Worm (Caenorhabditis elegans) whole organism, young adult: Measurements from ENCODE around the gene rskd-1.

Experiments
- B0261.1 ChIP-seq: sonication (generic microtip); optimal IDR thresholded peaks from 2 replicates; lab custom pipeline; 2016; ENCODE audit warnings: mild to moderate bottlenecking, missing genetic modification characterization, moderate library complexity, missing compliant biosample characterization
- C17E4.6 ChIP-seq: fragments of 200-800 bp; sonication (Bioruptor generic); IDR thresholded peaks from 2 replicates; pipeline ENCODE4 v1.3.6; 2022; ENCODE audit warnings: missing genetic modification reagents, missing genetic modification characterization, missing compliant biosample characterization
- F10E7.11 ChIP-seq: sonication (generic microtip); optimal IDR thresholded peaks from 2 replicates; lab custom pipeline; 2017; ENCODE audit warnings: mild to moderate bottlenecking, missing genetic modification characterization, moderate library complexity, missing compliant biosample characterization
- Y79H2A.3 ChIP-seq: fragments of 200-800 bp; sonication (Bioruptor generic); conservative IDR thresholded peaks from 2 replicates; pipeline ENCODE4 v1.3.6; 2022; ENCODE audit warnings: missing genetic modification reagents, missing genetic modification characterization, missing compliant biosample characterization
- ama-1 ChIP-seq, 3 experiments: fragments of 150-350 bp in 1 of 3; sonication (generic microtip) in 2 of 3; optimal IDR thresholded peaks; 2 replicates each; lab custom pipeline; 2014 to 2018; ENCODE audit warnings: missing biosample characterization in 2 of 3, missing genetic modification characterization in 2 of 3, missing genetic modification reagents in 2 of 3
- aptf-3 ChIP-seq: fragments of 200-800 bp; sonication (Bioruptor generic); IDR thresholded peaks from 2 replicates; pipeline ENCODE4 v1.3.6; 2022; ENCODE audit warnings: missing genetic modification characterization, missing compliant biosample characterization
- attf-3 ChIP-seq: fragments of 200-800 bp; sonication (Bioruptor generic); conservative IDR thresholded peaks from 2 replicates; pipeline ENCODE4 v1.3.6; 2022; ENCODE audit warnings: missing genetic modification reagents, missing genetic modification characterization, missing compliant biosample characterization
- bed-1 ChIP-seq: fragments of 200-800 bp; sonication (Bioruptor generic); IDR thresholded peaks from 2 replicates; pipeline ENCODE4 v1.3.6; 2022; ENCODE audit warnings: missing genetic modification reagents, missing genetic modification characterization, missing compliant biosample characterization
- cebp-1 ChIP-seq, 2 experiments: fragments of 200-800 bp in 1 of 2; sonication (Bioruptor generic) in 1 of 2; sonication (generic microtip) in 1 of 2; IDR thresholded peaks in 1 of 2; optimal IDR thresholded peaks in 1 of 2; 2 replicates each; pipeline versions ENCODE4 v1.3.6 to Lab custom; 2017 to 2022; ENCODE audit warnings: missing compliant biosample characterization in 2 of 2, missing genetic modification characterization in 2 of 2, mild to moderate bottlenecking in 1 of 2, missing genetic modification reagents in 1 of 2, moderate library complexity in 1 of 2
- ceh-58 ChIP-seq: fragments of 200-800 bp; sonication (Bioruptor generic); IDR thresholded peaks from 2 replicates; pipeline ENCODE4 v1.3.6; 2022; ENCODE audit warnings: missing genetic modification characterization, missing compliant biosample characterization
- chd-7 ChIP-seq: sonication (generic microtip); optimal IDR thresholded peaks from 2 replicates; lab custom pipeline; 2016; ENCODE audit warnings: mild to moderate bottlenecking, missing genetic modification characterization, moderate library complexity, missing compliant biosample characterization
- egl-18 ChIP-seq: fragments of 200-800 bp; sonication (Bioruptor generic); IDR thresholded peaks from 2 replicates; pipeline ENCODE4 v1.3.6; 2022; ENCODE audit warnings: missing genetic modification reagents, missing genetic modification characterization, missing compliant biosample characterization
- egl-44 ChIP-seq: fragments of 200-800 bp; sonication (Bioruptor generic); IDR thresholded peaks from 2 replicates; pipeline ENCODE4 v1.3.6; 2022; ENCODE audit warnings: missing genetic modification reagents, missing genetic modification characterization, missing compliant biosample characterization
- hrde-1 ChIP-seq: sonication (generic microtip); optimal IDR thresholded peaks from 2 replicates; lab custom pipeline; 2016; ENCODE audit warnings: missing genetic modification characterization, mild to moderate bottlenecking, missing compliant biosample characterization, moderate library complexity, missing genotype, missing genetic modification reagents, borderline replicate concordance
- lag-1 ChIP-seq: fragments of 200-800 bp; sonication (Bioruptor generic); IDR thresholded peaks from 2 replicates; pipeline ENCODE4 v1.3.6; 2022; ENCODE audit warnings: missing genetic modification reagents, missing genetic modification characterization, missing compliant biosample characterization
- let-526 ChIP-seq: fragments of 200-800 bp; sonication (Bioruptor generic); IDR thresholded peaks from 2 replicates; pipeline ENCODE4 v1.3.6; 2022; ENCODE audit warnings: missing genetic modification reagents, missing genetic modification characterization, missing compliant biosample characterization
- lin-35 ChIP-seq, 3 experiments: fragments of 150-350 bp in 2 of 3; sonication (generic microtip) in 1 of 3; optimal IDR thresholded peaks; 2 replicates each; lab custom pipeline; 2014 to 2018; ENCODE audit warnings: missing biosample characterization in 3 of 3, missing genetic modification characterization in 3 of 3, missing genetic modification reagents in 3 of 3
- lir-1 ChIP-seq: fragments of 200-800 bp; sonication (Bioruptor generic); conservative IDR thresholded peaks from 2 replicates; pipeline ENCODE4 v1.3.6; 2022; ENCODE audit warnings: missing genetic modification reagents, missing genetic modification characterization, missing compliant biosample characterization
- madf-3 ChIP-seq: fragments of 200-800 bp; sonication (Bioruptor generic); IDR thresholded peaks from 2 replicates; pipeline ENCODE4 v1.3.6; 2022; ENCODE audit warnings: missing genetic modification reagents, missing genetic modification characterization, missing compliant biosample characterization
- mxl-1 ChIP-seq: sonication (generic microtip); optimal IDR thresholded peaks from 2 replicates; lab custom pipeline; 2016; ENCODE audit warnings: missing genetic modification characterization, missing compliant biosample characterization
- nfya-2 ChIP-seq: fragments of 200-800 bp; sonication (Bioruptor generic); IDR thresholded peaks from 2 replicates; pipeline ENCODE4 v1.3.6; 2022; ENCODE audit warnings: missing genetic modification reagents, missing genetic modification characterization, missing compliant biosample characterization
- pha-4 ChIP-seq: fragments of 150-350 bp; sonication (generic microtip); optimal IDR thresholded peaks from 2 replicates; lab custom pipeline; 2014; ENCODE audit warnings: missing biosample characterization, missing genetic modification reagents, missing genetic modification characterization
- rec-8 ChIP-seq, 2 experiments: sonication (generic microtip); optimal IDR thresholded peaks; 2 replicates each; lab custom pipeline; 2016; ENCODE audit warnings: mild to moderate bottlenecking in 2 of 2, missing genetic modification characterization in 2 of 2, missing genetic modification reagents in 2 of 2, missing genotype in 2 of 2, missing biosample characterization in 1 of 2, missing compliant biosample characterization in 1 of 2, moderate library complexity in 1 of 2
- repo-1 ChIP-seq: sonication (generic microtip); optimal IDR thresholded peaks from 2 replicates; lab custom pipeline; 2017; ENCODE audit warnings: mild to moderate bottlenecking, missing genetic modification characterization, missing compliant biosample characterization
- rpc-1 ChIP-seq, 2 experiments: fragments of 150-350 bp in 1 of 2; sonication (generic microtip) in 1 of 2; optimal IDR thresholded peaks; 2 replicates each; lab custom pipeline; 2014 to 2018; ENCODE audit warnings: missing biosample characterization in 1 of 2, missing genetic modification characterization in 1 of 2, missing genetic modification reagents in 1 of 2, missing genotype in 1 of 2
- snpc-3.4 ChIP-seq: sonication (generic microtip); optimal IDR thresholded peaks from 2 replicates; lab custom pipeline; 2017; ENCODE audit warnings: missing genetic modification characterization, mild to moderate bottlenecking, missing compliant biosample characterization, antibody characterized with exemption, moderate library complexity, missing genotype, missing genetic modification reagents
- snpc-4 ChIP-seq, 5 experiments: fragments of 150-350 bp in 1 of 5; sonication (generic microtip) in 4 of 5; optimal IDR thresholded peaks; 2 replicates each; lab custom pipeline; 2014 to 2018; ENCODE audit warnings: missing genetic modification characterization in 5 of 5, missing biosample characterization in 3 of 5, antibody characterized with exemption in 2 of 5, mild to moderate bottlenecking in 2 of 5, missing compliant biosample characterization in 2 of 5, missing genotype in 2 of 5, moderate library complexity in 2 of 5, missing genetic modification reagents in 1 of 5
- somi-1 ChIP-seq: fragments of 200-800 bp; sonication (Bioruptor generic); optimal IDR thresholded peaks from 2 replicates; lab custom pipeline; 2018; ENCODE audit warnings: mild to moderate bottlenecking, missing genetic modification characterization, missing compliant biosample characterization
- sptf-2 ChIP-seq: fragments of 200-800 bp; sonication (Bioruptor generic); optimal IDR thresholded peaks from 2 replicates; lab custom pipeline; 2018; ENCODE audit warnings: mild to moderate bottlenecking, missing genetic modification characterization, missing compliant biosample characterization
- unc-130 ChIP-seq: sonication (generic microtip); optimal IDR thresholded peaks from 2 replicates; lab custom pipeline; 2016; ENCODE audit warnings: missing genetic modification reagents, missing genetic modification characterization, missing compliant biosample characterization
- ztf-18 ChIP-seq: sonication (generic microtip); optimal IDR thresholded peaks from 2 replicates; lab custom pipeline; 2016; ENCODE audit warnings: missing genotype, mild to moderate bottlenecking, missing genetic modification characterization, missing compliant biosample characterization
- ztf-25 ChIP-seq: fragments of 200-800 bp; sonication (Bioruptor generic); IDR thresholded peaks from 2 replicates; pipeline ENCODE4 v1.3.6; 2022; ENCODE audit warnings: missing genetic modification reagents, missing genetic modification characterization, missing compliant biosample characterization
- ztf-28 ChIP-seq: fragments of 200-800 bp; sonication (Bioruptor generic); IDR thresholded peaks from 2 replicates; pipeline ENCODE4 v1.3.6; 2022; ENCODE audit warnings: missing genetic modification reagents, missing genetic modification characterization, missing compliant biosample characterization
- ztf-6 ChIP-seq: fragments of 200-800 bp; sonication (Bioruptor generic); IDR thresholded peaks from 2 replicates; pipeline ENCODE4 v1.3.6; 2022; ENCODE audit warnings: missing genetic modification reagents, missing genetic modification characterization, missing compliant biosample characterization

rskd-1 gene

ce11 chrV:12281508-12281907 is 6.9 kb downstream of the rskd-1 start:
- no peak for TF ChIP-seq lir-1 (GFP tag; lab: Robert Waterston, UW)
- no peak for TF ChIP-seq B0261.1 (tag; lab: Kevin White, UChicago)
- TF ChIP-seq rec-8 (tag; optimal IDR thresholded peaks at IDR 0.05; lab: Kevin White, UChicago), result no peak
- no peak for TF ChIP-seq chd-7 (tag; lab: Kevin White, UChicago)
- TF ChIP-seq pha-4 (tag; lab: Kevin White, UChicago), result no peak
- TF ChIP-seq ztf-28, result no peak
- no peak for TF ChIP-seq cebp-1 (GFP tag; IDR thresholded peaks at IDR 0.05; lab: Robert Waterston, UW)
- TF ChIP-seq cebp-1 (tag; optimal IDR thresholded peaks at IDR 0.05; lab: Kevin White, UChicago), result no peak
- no peak for TF ChIP-seq snpc-4 (GFP tag; optimal IDR thresholded peaks at IDR 0.05; lab: Kevin White, UChicago)
- no peak for TF ChIP-seq snpc-4 (tag; optimal IDR thresholded peaks at IDR 0.05; lab: Kevin White, UChicago)
- no peak for TF ChIP-seq lag-1 (GFP tag; lab: Robert Waterston, UW)
- no peak for TF ChIP-seq C17E4.6 (GFP tag; lab: Robert Waterston, UW)
- TF ChIP-seq ztf-25, result no peak
- TF ChIP-seq repo-1 (tag; lab: Kevin White, UChicago), result no peak

DNA sequence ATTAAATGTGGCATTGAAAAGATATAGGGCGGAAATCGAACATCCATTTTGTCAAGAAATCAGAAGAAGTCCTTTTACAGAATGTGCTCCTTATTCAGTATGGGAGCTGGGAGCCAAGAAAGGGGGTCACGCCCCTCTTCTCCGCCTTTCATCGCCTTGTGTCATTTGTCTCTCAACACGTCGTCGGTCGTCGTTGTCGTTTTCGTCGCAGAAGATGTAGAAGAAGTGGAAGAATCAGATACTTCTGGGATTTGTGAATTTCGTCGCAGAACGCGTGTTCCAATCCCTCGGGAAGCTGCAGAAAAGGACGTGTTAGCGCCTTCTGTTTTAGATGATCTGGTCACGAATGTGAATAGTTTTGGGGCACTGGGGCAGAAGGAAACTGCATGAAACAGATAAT is 11.5 kb downstream of the rskd-1 start, which contains the start of gene bnc-1:
Gene bnc-1, minus strand, starts transcription at position 101 of the 400 bp plus-strand sequence.
- TF ChIP-seq ztf-18, result no peak
- TF ChIP-seq egl-44 (GFP tag; lab: Robert Waterston, UW), result no peak
- TF ChIP-seq somi-1 (GFP tag; lab: Kevin White, UChicago), result no peak
- no peak for TF ChIP-seq bed-1 (GFP tag; lab: Robert Waterston, UW)
- TF ChIP-seq ama-1 (optimal IDR thresholded peaks at IDR 0.05; lab: Kevin White, UChicago), result no peak
- no peak for TF ChIP-seq ama-1 (GFP tag; optimal IDR thresholded peaks at IDR 0.05; lab: Kevin White, UChicago)
- no peak for TF ChIP-seq Y79H2A.3 (GFP tag; lab: Robert Waterston, UW)
- no peak for TF ChIP-seq lag-1 (GFP tag; lab: Robert Waterston, UW)
- no peak for TF ChIP-seq snpc-3.4 (tag; lab: Kevin White, UChicago)
- no peak for TF ChIP-seq F10E7.11
- TF ChIP-seq ceh-58 (GFP tag; lab: Robert Waterston, UW), result no peak
- TF ChIP-seq sptf-2 (GFP tag; lab: Kevin White, UChicago), result no peak
- no peak for TF ChIP-seq ztf-6 (GFP tag; lab: Robert Waterston, UW)
- TF ChIP-seq unc-130 (GFP tag; lab: Kevin White, UChicago), result no peak
- no peak for TF ChIP-seq let-526

- TF ChIP-seq egl-18 (no peak), lin-35 (GFP tag; optimal IDR thresholded peaks at IDR 0.05; lab: Kevin White, UChicago) (peak in 1 of 3 experiments; percentile 4), mxl-1 (no peak), nfya-2 (GFP tag; lab: Robert Waterston, UW) (0 out of 2 replicates have a peak, but pooled peaks have one; percentile 44), aptf-3 (GFP tag; lab: Robert Waterston, UW) (no peak), ztf-28 (0 out of 2 replicates have a peak, but pooled peaks have one; percentile 9), attf-3 (GFP tag; lab: Robert Waterston, UW) (0 out of 2 replicates have a peak, but pooled peaks have one; percentile 20), Y79H2A.3 (GFP tag; lab: Robert Waterston, UW) (0 out of 2 replicates have a peak, but pooled peaks have one; percentile 43), rec-8 (tag; optimal IDR thresholded peaks at IDR 0.05; lab: Kevin White, UChicago) (no peak), hrde-1 (tag; lab: Kevin White, UChicago) (peak; percentile 67), madf-3 (GFP tag; lab: Robert Waterston, UW) (0 out of 2 replicates have a peak, but pooled peaks have one; percentile 44), rpc-1 (optimal IDR thresholded peaks at IDR 0.05; lab: Kevin White, UChicago) (no peak), rpc-1 (tag; optimal IDR thresholded peaks at IDR 0.05; lab: Kevin White, UChicago) (no peak)
- TF ChIP-seq, all 124 proteins: peak for 7
Measured at ce11 chrV:12275714-12276113, 12.7 kb downstream of the rskd-1 start.
